Fruit fly (Drosophila melanogaster): ENCODE results near the gene CG16775.
"Not testable (repeated sequence)": the region's sequence is repeated elsewhere in the genome, so short reads cannot be mapped to it uniquely, and the experiment has no call there.

Gene CG16775

dm6 chr3L:17902186-17902585 lies 15.7 kb upstream of the CG16775 start:
- no peak for TF ChIP-seq ttk (optimal IDR thresholded peaks at IDR 0.05)
- TF ChIP-seq insv (optimal IDR thresholded peaks at IDR 0.05) = no peak
- TF ChIP-seq psq (optimal IDR thresholded peaks at IDR 0.05) = no peak

- no peak for TF ChIP-seq insv (optimal IDR thresholded peaks at IDR 0.05)
- no peak for TF ChIP-seq Myc (optimal IDR thresholded peaks at IDR 0.05)
- TF ChIP-seq psq (optimal IDR thresholded peaks at IDR 0.05) = no peak
- TF ChIP-seq Sin3A (optimal IDR thresholded peaks at IDR 0.05) = no peak
- TF ChIP-seq h (optimal IDR thresholded peaks at IDR 0.05) = no peak
- no peak for TF ChIP-seq ttk (optimal IDR thresholded peaks at IDR 0.05)
Measured at dm6 chr3L:17898606-17899005, 12.2 kb upstream of the CG16775 start.

dm6 chr3L:17895815-17896275 lies 9.4 kb upstream of the CG16775 start, which contains the start of gene Tsp74F:
Gene Tsp74F, minus strand, starts transcription at chr3L:17895862.
- TF ChIP-seq Sin3A (optimal IDR thresholded peaks at IDR 0.05) = no peak
- no peak for TF ChIP-seq Myc (optimal IDR thresholded peaks at IDR 0.05)
- no peak for TF ChIP-seq psq (optimal IDR thresholded peaks at IDR 0.05)
- no peak for TF ChIP-seq ttk (optimal IDR thresholded peaks at IDR 0.05)
- no peak for TF ChIP-seq insv (optimal IDR thresholded peaks at IDR 0.05)
- no peak for TF ChIP-seq h (optimal IDR thresholded peaks at IDR 0.05)

dm6 chr3L:17893660-17894059 lies 7.2 kb upstream of the CG16775 start:
- no peak for TF ChIP-seq Myc (optimal IDR thresholded peaks at IDR 0.05)
- no peak for TF ChIP-seq insv (optimal IDR thresholded peaks at IDR 0.05)
- no peak for TF ChIP-seq psq (optimal IDR thresholded peaks at IDR 0.05)
- TF ChIP-seq Sin3A (optimal IDR thresholded peaks at IDR 0.05) = no peak
- no peak for TF ChIP-seq h (optimal IDR thresholded peaks at IDR 0.05)
- TF ChIP-seq ttk (optimal IDR thresholded peaks at IDR 0.05) = no peak

dm6 chr3L:17887393-17887792 lies 948 bp upstream of the CG16775 start, which contains the start of gene CG7402:
Gene CG7402, plus strand, starts transcription at chr3L:17887705.
- TF ChIP-seq Myc (optimal IDR thresholded peaks at IDR 0.05) = no peak
- TF ChIP-seq insv (optimal IDR thresholded peaks at IDR 0.05) = no peak
- no peak for TF ChIP-seq psq (optimal IDR thresholded peaks at IDR 0.05)
- TF ChIP-seq h (optimal IDR thresholded peaks at IDR 0.05) = no peak
- no peak for TF ChIP-seq ttk (optimal IDR thresholded peaks at IDR 0.05)
- TF ChIP-seq Sin3A (optimal IDR thresholded peaks at IDR 0.05) = no peak

- no peak for TF ChIP-seq psq (optimal IDR thresholded peaks at IDR 0.05)
- TF ChIP-seq h (optimal IDR thresholded peaks at IDR 0.05) = no peak
- TF ChIP-seq Sin3A (optimal IDR thresholded peaks at IDR 0.05) = no peak
- no peak for TF ChIP-seq ttk (optimal IDR thresholded peaks at IDR 0.05)
- no peak for TF ChIP-seq Myc (optimal IDR thresholded peaks at IDR 0.05)
- TF ChIP-seq insv (optimal IDR thresholded peaks at IDR 0.05) = no peak
Measured at dm6 chr3L:17884276-17884675, 2.2 kb downstream of the CG16775 start, which contains the start of gene CG5506. Gene CG5506, minus strand, starts transcription at chr3L:17884376.

- no peak for TF ChIP-seq h (optimal IDR thresholded peaks at IDR 0.05)
- TF ChIP-seq psq (optimal IDR thresholded peaks at IDR 0.05) = no peak
- TF ChIP-seq ttk (optimal IDR thresholded peaks at IDR 0.05) = no peak
- TF ChIP-seq Sin3A (optimal IDR thresholded peaks at IDR 0.05) = no peak
- TF ChIP-seq Myc (optimal IDR thresholded peaks at IDR 0.05) = no peak
- TF ChIP-seq insv (optimal IDR thresholded peaks at IDR 0.05) = no peak
Measured at dm6 chr3L:17878781-17879360, 7.6 kb downstream of the CG16775 start, which contains the start of gene CG7408. Gene CG7408, plus strand, starts transcription at chr3L:17879096.

dm6 chr3L:17858174-17858573 lies 28.3 kb downstream of the CG16775 start, which contains the start of gene CG34002:
Gene CG34002, plus strand, starts transcription at chr3L:17858474.
- not testable (repeated sequence) for TF ChIP-seq Myc, insv, h (optimal IDR thresholded peaks at IDR 0.05)

dm6 chr3L:17856655-17857479 lies 29.6 kb downstream of the CG16775 start, which contains the start of gene CG5535:
Gene CG5535, minus strand, starts transcription at chr3L:17856794.
- no peak for TF ChIP-seq Sin3A (optimal IDR thresholded peaks at IDR 0.05)
- TF ChIP-seq ttk (optimal IDR thresholded peaks at IDR 0.05) = no peak
- TF ChIP-seq Myc (optimal IDR thresholded peaks at IDR 0.05) = no peak
- no peak for TF ChIP-seq psq (optimal IDR thresholded peaks at IDR 0.05)
- TF ChIP-seq h (optimal IDR thresholded peaks at IDR 0.05) = no peak
- no peak for TF ChIP-seq insv (optimal IDR thresholded peaks at IDR 0.05)

dm6 chr3L:17849517-17849916 lies 36.9 kb downstream of the CG16775 start, which contains the start of gene TrpRS-m:
Gene TrpRS-m, plus strand, starts transcription at chr3L:17849727.
- TF ChIP-seq psq (optimal IDR thresholded peaks at IDR 0.05) (no peak), h (optimal IDR thresholded peaks at IDR 0.05) (no peak), Myc (optimal IDR thresholded peaks at IDR 0.05) (no peak), Sin3A (optimal IDR thresholded peaks at IDR 0.05) (no peak), insv (optimal IDR thresholded peaks at IDR 0.05) (no peak), ttk (optimal IDR thresholded peaks at IDR 0.05) (no peak)

dm6 chr3L:17846982-17847355 lies 39.5 kb downstream of the CG16775 start:
- TF ChIP-seq Myc (optimal IDR thresholded peaks at IDR 0.05) (no peak), psq (optimal IDR thresholded peaks at IDR 0.05) (no peak), Sin3A (optimal IDR thresholded peaks at IDR 0.05) (no peak), ttk (optimal IDR thresholded peaks at IDR 0.05) (no peak), h (optimal IDR thresholded peaks at IDR 0.05) (no peak), insv (optimal IDR thresholded peaks at IDR 0.05) (no peak)
